Worm (Caenorhabditis elegans): Measurements from ENCODE around the gene M02H5.8.

DNA sequence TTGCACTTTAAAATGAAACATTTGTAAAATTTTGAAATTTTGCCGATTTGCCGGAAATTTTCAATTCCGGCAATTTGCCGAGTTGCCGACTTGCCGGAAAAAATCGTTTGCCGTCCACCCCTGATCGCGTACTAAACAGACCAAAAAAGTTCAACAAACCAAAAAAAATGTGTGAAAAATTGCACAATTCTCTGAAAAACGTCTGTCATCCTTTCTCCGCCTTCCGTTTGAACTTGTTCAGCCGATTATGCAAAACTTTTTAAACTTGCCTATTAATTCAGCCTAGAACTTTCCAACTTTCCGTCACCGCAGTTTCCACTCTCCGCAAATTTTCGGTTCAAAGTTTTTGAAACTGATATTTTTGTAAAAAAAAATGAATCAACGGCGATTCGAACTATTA lies 25.6 kb upstream of the M02H5.8 start, which contains the start of gene B0554.5:
- TF ChIP-seq mep-1 (tag; optimal IDR thresholded peaks at IDR 0.05) (no peak), zag-1 (tag; optimal IDR thresholded peaks at IDR 0.05) (no peak), daf-12 (tag; optimal IDR thresholded peaks at IDR 0.05) (no peak), lin-13 (GFP tag; optimal IDR thresholded peaks at IDR 0.05) (no peak), sdz-12 (GFP tag; optimal IDR thresholded peaks at IDR 0.05) (no peak), lin-15B (tag; optimal IDR thresholded peaks at IDR 0.05) (no peak), mdl-1 (tag; optimal IDR thresholded peaks at IDR 0.05) (no peak), nhr-25 (tag; optimal IDR thresholded peaks at IDR 0.05; ENCODE audit: borderline replicate concordance, insufficient read depth) (no peak)

Measured in whole organism, L4 larva.